Worm (Caenorhabditis elegans) whole organism, midembryonic: ENCODE data around the gene fbxb-118.

ENCODE experiments used
- T22C8.4 ChIP-seq: fragments of 200-800 bp; sonication (Bioruptor generic); IDR thresholded peaks from 2 replicates; pipeline ENCODE4 v1.3.6; 2022; ENCODE audit warnings: missing genetic modification characterization, missing compliant biosample characterization
- cog-1 ChIP-seq: sonication (generic microtip); optimal IDR thresholded peaks from 2 replicates; lab custom pipeline; 2016; ENCODE audit warnings: missing genetic modification characterization, missing compliant biosample characterization
- flt-1 ChIP-seq: fragments of 200-800 bp; sonication (Bioruptor generic); IDR thresholded peaks from 2 replicates; pipeline ENCODE4 v1.3.6; 2022; ENCODE audit warnings: missing genetic modification characterization, missing compliant biosample characterization
- klf-2 ChIP-seq: fragments of 200-800 bp; sonication (Bioruptor generic); conservative IDR thresholded peaks from 2 replicates; pipeline ENCODE4 v1.3.6; 2022; ENCODE audit warnings: missing genetic modification reagents, missing genetic modification characterization, missing compliant biosample characterization
- med-1 ChIP-seq: sonication (generic microtip); optimal IDR thresholded peaks from 2 replicates; lab custom pipeline; 2017; ENCODE audit warnings: missing genetic modification characterization, mild to moderate bottlenecking, missing compliant biosample characterization, antibody characterized with exemption, missing genetic modification reagents; ENCODE audit not compliant: insufficient read depth
- ref-1 ChIP-seq: fragments of 200-800 bp; sonication (Bioruptor generic); conservative IDR thresholded peaks from 2 replicates; pipeline ENCODE4 v1.3.6; 2022; ENCODE audit warnings: missing genetic modification reagents, missing genetic modification characterization, missing compliant biosample characterization
- ztf-23 ChIP-seq: fragments of 200-800 bp; sonication (Bioruptor generic); IDR thresholded peaks from 2 replicates; pipeline ENCODE4 v1.3.6; 2022; ENCODE audit warnings: missing genetic modification reagents, missing genetic modification characterization, missing compliant biosample characterization
- ztf-29 ChIP-seq: fragments of 200-800 bp; sonication (Bioruptor generic); IDR thresholded peaks from 2 replicates; pipeline ENCODE4 v1.3.6; 2022; ENCODE audit warnings: missing genetic modification reagents, missing genetic modification characterization, missing compliant biosample characterization

- TF ChIP-seq flt-1 (no peak), cog-1 (tag; lab: Kevin White, UChicago) (no peak), ztf-29 (GFP tag; lab: Robert Waterston, UW) (no peak), ztf-23 (no peak), ref-1 (GFP tag; lab: Robert Waterston, UW) (no peak), med-1 (GFP tag; lab: Kevin White, UChicago) (no peak), T22C8.4 (GFP tag; lab: Robert Waterston, UW) (no peak), klf-2 (GFP tag; lab: Robert Waterston, UW) (no peak)
Measured at ce11 chrII:4082754-4083153, 18.9 kb upstream of the fbxb-118 start, which contains the start of gene R11F4.2.
